Worm (Caenorhabditis elegans) whole organism, late embryonic: Measurements from ENCODE around the gene F56C3.10.

Experiments used
- C08G9.2 ChIP-seq: sonication (generic microtip); optimal IDR thresholded peaks from 2 replicates; lab custom pipeline; 2016; ENCODE audit warnings: mild to moderate bottlenecking, missing genetic modification characterization, moderate library complexity, missing compliant biosample characterization
- C38D4.7 ChIP-seq: fragments of 200-800 bp; sonication (Bioruptor generic); optimal IDR thresholded peaks from 2 replicates; lab custom pipeline; 2018; ENCODE audit warnings: mild to moderate bottlenecking, missing genetic modification characterization, moderate library complexity, missing compliant biosample characterization
- K09A11.1 ChIP-seq: sonication (generic microtip); optimal IDR thresholded peaks from 2 replicates; lab custom pipeline; 2017; ENCODE audit warnings: antibody characterized with exemption, mild to moderate bottlenecking, missing genetic modification characterization, missing compliant biosample characterization; ENCODE audit not compliant: insufficient read depth
- T23F11.4 ChIP-seq: fragments of 200-800 bp; sonication (Bioruptor generic); optimal IDR thresholded peaks from 2 replicates; lab custom pipeline; 2018; ENCODE audit warnings: mild to moderate bottlenecking, missing genetic modification characterization, missing compliant biosample characterization
- Y22D7AL.16 ChIP-seq: sonication (generic microtip); optimal IDR thresholded peaks from 2 replicates; lab custom pipeline; 2016; ENCODE audit warnings: missing genetic modification characterization, missing compliant biosample characterization
- ahr-1 ChIP-seq: sonication (generic microtip); optimal IDR thresholded peaks from 2 replicates; lab custom pipeline; 2016; ENCODE audit warnings: missing genetic modification characterization, missing compliant biosample characterization
- ama-1 ChIP-seq: fragments of 150-350 bp; optimal IDR thresholded peaks from 2 replicates; lab custom pipeline; 2014
- ceh-18 ChIP-seq: sonication (generic microtip); optimal IDR thresholded peaks from 2 replicates; lab custom pipeline; 2016; ENCODE audit warnings: missing genetic modification characterization, missing compliant biosample characterization
- ceh-22 ChIP-seq: sonication (generic microtip); optimal IDR thresholded peaks from 2 replicates; lab custom pipeline; 2017; ENCODE audit warnings: missing biosample characterization, missing genetic modification characterization
- ceh-24 ChIP-seq: sonication (generic microtip); optimal IDR thresholded peaks from 2 replicates; lab custom pipeline; 2016; ENCODE audit warnings: mild to moderate bottlenecking, missing genetic modification characterization, missing compliant biosample characterization
- ceh-31 ChIP-seq: sonication (generic microtip); optimal IDR thresholded peaks from 2 replicates; lab custom pipeline; 2016; ENCODE audit warnings: missing genetic modification characterization, missing compliant biosample characterization
- ceh-34 ChIP-seq: sonication (generic microtip); optimal IDR thresholded peaks from 2 replicates; lab custom pipeline; 2016; ENCODE audit warnings: mild to moderate bottlenecking, missing genetic modification characterization, missing compliant biosample characterization
- ceh-48 ChIP-seq: sonication (generic microtip); optimal IDR thresholded peaks from 2 replicates; lab custom pipeline; 2016; ENCODE audit warnings: missing genetic modification characterization, inconsistent platforms, missing compliant biosample characterization
- ceh-6 ChIP-seq: fragments of 200-800 bp; sonication (Bioruptor generic); optimal IDR thresholded peaks from 2 replicates; lab custom pipeline; 2018; ENCODE audit warnings: mild to moderate bottlenecking, missing genetic modification characterization, missing compliant biosample characterization
- che-1 ChIP-seq: sonication (generic microtip); optimal IDR thresholded peaks from 2 replicates; lab custom pipeline; 2016; ENCODE audit warnings: mild to moderate bottlenecking, missing genetic modification characterization, missing compliant biosample characterization
- dmd-4 ChIP-seq: sonication (generic microtip); optimal IDR thresholded peaks from 2 replicates; lab custom pipeline; 2016; ENCODE audit warnings: borderline replicate concordance, missing genetic modification characterization, missing compliant biosample characterization
- dve-1 ChIP-seq: sonication (generic microtip); optimal IDR thresholded peaks from 2 replicates; lab custom pipeline; 2017; ENCODE audit warnings: antibody characterized with exemption, mild to moderate bottlenecking, missing genetic modification characterization, missing compliant biosample characterization
- eyg-1 ChIP-seq: sonication (generic microtip); optimal IDR thresholded peaks from 2 replicates; lab custom pipeline; 2016; ENCODE audit warnings: missing genotype, missing genetic modification characterization, missing compliant biosample characterization
- gmeb-2 ChIP-seq: sonication (generic microtip); optimal IDR thresholded peaks from 2 replicates; lab custom pipeline; 2016; ENCODE audit warnings: missing genetic modification characterization, inconsistent platforms, missing compliant biosample characterization
- hlh-15 ChIP-seq: sonication (generic microtip); optimal IDR thresholded peaks from 2 replicates; lab custom pipeline; 2016; ENCODE audit warnings: missing genetic modification characterization, missing compliant biosample characterization
- hlh-30 ChIP-seq: sonication (generic microtip); optimal IDR thresholded peaks from 2 replicates; lab custom pipeline; 2017; ENCODE audit warnings: antibody characterized with exemption, missing genetic modification characterization, missing compliant biosample characterization; ENCODE audit not compliant: insufficient read depth
- hlh-6 ChIP-seq: sonication (generic microtip); optimal IDR thresholded peaks from 2 replicates; lab custom pipeline; 2016; ENCODE audit warnings: missing genotype, missing genetic modification characterization, missing compliant biosample characterization
- hlh-8 ChIP-seq: sonication (generic microtip); optimal IDR thresholded peaks from 2 replicates; lab custom pipeline; 2016; ENCODE audit warnings: missing genotype, missing genetic modification characterization, missing compliant biosample characterization
- lin-11 ChIP-seq: fragments of 200-800 bp; sonication (Bioruptor generic); optimal IDR thresholded peaks from 2 replicates; lab custom pipeline; 2018; ENCODE audit warnings: mild to moderate bottlenecking, missing genetic modification characterization, missing compliant biosample characterization
- madf-2 ChIP-seq: sonication (generic microtip); optimal IDR thresholded peaks from 2 replicates; lab custom pipeline; 2017; ENCODE audit warnings: missing genetic modification characterization, missing compliant biosample characterization
- nfya-1 ChIP-seq: sonication (generic microtip); optimal IDR thresholded peaks from 2 replicates; lab custom pipeline; 2017; ENCODE audit warnings: missing genetic modification characterization, mild to moderate bottlenecking, missing compliant biosample characterization, antibody characterized with exemption, moderate library complexity
- nhr-232 ChIP-seq: sonication (generic microtip); optimal IDR thresholded peaks from 2 replicates; lab custom pipeline; 2016; ENCODE audit warnings: missing genetic modification characterization, missing compliant biosample characterization
- npax-4 ChIP-seq: sonication (generic microtip); optimal IDR thresholded peaks from 2 replicates; lab custom pipeline; 2016; ENCODE audit warnings: missing genetic modification characterization, missing compliant biosample characterization
- odd-2 ChIP-seq: sonication (generic microtip); optimal IDR thresholded peaks from 2 replicates; lab custom pipeline; 2017; ENCODE audit warnings: antibody characterized with exemption, mild to moderate bottlenecking, missing genetic modification characterization, missing compliant biosample characterization
- pag-3 ChIP-seq: sonication (generic microtip); optimal IDR thresholded peaks from 2 replicates; lab custom pipeline; 2016; ENCODE audit warnings: missing compliant biosample characterization, missing genetic modification characterization, borderline replicate concordance
- pat-9 ChIP-seq: fragments of 200-800 bp; sonication (Bioruptor generic); optimal IDR thresholded peaks from 2 replicates; lab custom pipeline; 2018; ENCODE audit warnings: mild to moderate bottlenecking, missing genetic modification characterization, moderate library complexity, missing compliant biosample characterization
- pax-1 ChIP-seq: fragments of 150-350 bp; optimal IDR thresholded peaks from 2 replicates; lab custom pipeline; 2014; ENCODE audit warnings: missing biosample characterization, missing genetic modification characterization
- pha-2 ChIP-seq: sonication (generic microtip); optimal IDR thresholded peaks from 2 replicates; lab custom pipeline; 2017; ENCODE audit warnings: mild to moderate bottlenecking, missing genetic modification characterization, missing compliant biosample characterization
- ref-2 ChIP-seq: sonication (generic microtip); optimal IDR thresholded peaks from 2 replicates; lab custom pipeline; 2016; ENCODE audit warnings: missing genetic modification characterization, missing compliant biosample characterization
- rnt-1 ChIP-seq: sonication (generic microtip); optimal IDR thresholded peaks from 2 replicates; lab custom pipeline; 2016; ENCODE audit warnings: missing genetic modification characterization, missing compliant biosample characterization
- sdc-2 ChIP-seq: sonication (generic microtip); optimal IDR thresholded peaks from 2 replicates; lab custom pipeline; 2016; ENCODE audit warnings: missing genotype, missing genetic modification characterization, missing compliant biosample characterization
- sox-4 ChIP-seq: sonication (generic microtip); optimal IDR thresholded peaks from 2 replicates; lab custom pipeline; 2017; ENCODE audit warnings: mild to moderate bottlenecking, missing genetic modification characterization, inconsistent platforms, missing compliant biosample characterization
- syd-9 ChIP-seq: sonication (generic microtip); optimal IDR thresholded peaks from 2 replicates; lab custom pipeline; 2016; ENCODE audit warnings: mild to moderate bottlenecking, missing genetic modification characterization, moderate library complexity, missing compliant biosample characterization
- tbx-2 ChIP-seq: sonication (generic microtip); optimal IDR thresholded peaks from 2 replicates; lab custom pipeline; 2016; ENCODE audit warnings: missing genetic modification characterization, missing compliant biosample characterization
- ttx-3 ChIP-seq: sonication (generic microtip); optimal IDR thresholded peaks from 2 replicates; lab custom pipeline; 2016; ENCODE audit warnings: missing genetic modification reagents, missing genetic modification characterization, missing compliant biosample characterization
- unc-3 ChIP-seq, 2 experiments: fragments of 200-800 bp in 1 of 2; sonication (Bioruptor generic) in 1 of 2; sonication (generic microtip) in 1 of 2; conservative IDR thresholded peaks in 1 of 2; optimal IDR thresholded peaks in 1 of 2; 2 replicates each; pipeline versions ENCODE4 v1.3.6 to Lab custom; 2016 to 2022; ENCODE audit warnings: missing compliant biosample characterization in 2 of 2, missing genetic modification characterization in 2 of 2, missing genetic modification reagents in 1 of 2
- unc-42 ChIP-seq: sonication (generic microtip); optimal IDR thresholded peaks from 2 replicates; lab custom pipeline; 2016; ENCODE audit warnings: missing genotype, missing genetic modification characterization, missing compliant biosample characterization
- unc-86 ChIP-seq: sonication (generic microtip); optimal IDR thresholded peaks from 2 replicates; lab custom pipeline; 2016; ENCODE audit warnings: missing genetic modification characterization, missing compliant biosample characterization
- zip-5 ChIP-seq: sonication (generic microtip); optimal IDR thresholded peaks from 2 replicates; lab custom pipeline; 2016; ENCODE audit warnings: missing genetic modification characterization, missing compliant biosample characterization
- ztf-16 ChIP-seq: sonication (generic microtip); optimal IDR thresholded peaks from 2 replicates; lab custom pipeline; 2017; ENCODE audit warnings: missing genetic modification characterization, missing compliant biosample characterization

The F56C3.10 gene

ce11 chrX:1379391-1379790, 2.1 kb downstream of the F56C3.10 start (continued):
- TF ChIP-seq nhr-232 (tag; lab: Kevin White, UChicago): peak; percentile 79
- TF ChIP-seq dve-1 (tag; lab: Kevin White, UChicago): no peak
- peak; percentile 61 for TF ChIP-seq hlh-15
- peak; percentile 82 for TF ChIP-seq C08G9.2
- TF ChIP-seq madf-2 (tag; lab: Kevin White, UChicago): peak; percentile 82
- TF ChIP-seq pag-3: peak; percentile 29
- TF ChIP-seq ceh-34 (tag; lab: Kevin White, UChicago): peak; percentile 89
- peak; percentile 89 for TF ChIP-seq unc-3 (GFP tag; conservative IDR thresholded peaks at IDR 0.05; lab: Robert Waterston, UW)
- TF ChIP-seq unc-3 (tag; optimal IDR thresholded peaks at IDR 0.05; lab: Kevin White, UChicago): peak; percentile 38
- TF ChIP-seq odd-2 (tag; lab: Kevin White, UChicago): peak; percentile 1
- no peak for TF ChIP-seq ceh-22
- TF ChIP-seq gmeb-2 (tag; lab: Kevin White, UChicago): peak; percentile 85
- peak; percentile 57 for TF ChIP-seq eyg-1
- peak; percentile 77 for TF ChIP-seq unc-86 (tag; lab: Kevin White, UChicago)
- peak; percentile 76 for TF ChIP-seq lin-11 (tag; lab: Kevin White, UChicago)
- peak; percentile 70 for TF ChIP-seq ceh-48 (tag; lab: Kevin White, UChicago)
- TF ChIP-seq sdc-2 (tag; lab: Kevin White, UChicago): peak; percentile 97
- TF ChIP-seq che-1 (tag; lab: Kevin White, UChicago): peak; percentile 86
- peak; percentile 85 for TF ChIP-seq rnt-1
- TF ChIP-seq pax-1: no peak
- no peak for TF ChIP-seq K09A11.1 (tag; lab: Kevin White, UChicago)
- TF ChIP-seq npax-4: peak; percentile 53
- peak; percentile 56 for TF ChIP-seq hlh-8
- peak; percentile 76 for TF ChIP-seq ceh-18 (tag; lab: Kevin White, UChicago)
- TF ChIP-seq pat-9 (tag; lab: Kevin White, UChicago): peak; percentile 80
- TF ChIP-seq T23F11.4 (GFP tag; lab: Kevin White, UChicago): peak; percentile 60
- peak; percentile 77 for TF ChIP-seq nfya-1 (tag; lab: Kevin White, UChicago)
- peak; percentile 83 for TF ChIP-seq syd-9 (tag; lab: Kevin White, UChicago)
- peak; percentile 83 for TF ChIP-seq ttx-3 (tag; lab: Kevin White, UChicago)
- TF ChIP-seq hlh-30 (tag; lab: Kevin White, UChicago): peak; percentile 34
- peak; percentile 84 for TF ChIP-seq ref-2 (tag; lab: Kevin White, UChicago)
- TF ChIP-seq ceh-6 (GFP tag; lab: Kevin White, UChicago): peak; percentile 90
- peak; percentile 84 for TF ChIP-seq ztf-16
- TF ChIP-seq pha-2 (tag; lab: Kevin White, UChicago): peak; percentile 81
- peak; percentile 89 for TF ChIP-seq hlh-6 (tag; lab: Kevin White, UChicago)
- TF ChIP-seq Y22D7AL.16: peak; percentile 85
- peak; percentile 17 for TF ChIP-seq unc-42 (tag; lab: Kevin White, UChicago)
- TF ChIP-seq sox-4 (tag; lab: Kevin White, UChicago): peak; percentile 87
- peak; percentile 56 for TF ChIP-seq ahr-1 (tag; lab: Kevin White, UChicago)
- peak; percentile 79 for TF ChIP-seq dmd-4 (tag; lab: Kevin White, UChicago)
- TF ChIP-seq C38D4.7 (GFP tag; lab: Kevin White, UChicago): peak; percentile 78
- TF ChIP-seq ceh-31 (tag; lab: Kevin White, UChicago): peak; percentile 68
- peak; percentile 37 for TF ChIP-seq zip-5 (tag; lab: Kevin White, UChicago)
- TF ChIP-seq ceh-24: no peak
- peak; percentile 80 for TF ChIP-seq tbx-2 (tag; lab: Kevin White, UChicago)
- no peak for TF ChIP-seq ama-1 (lab: Kevin White, UChicago)
